Worm (Caenorhabditis elegans) whole organism, L1 larva: ENCODE results near the gene F26F12.3.
A peak's percentile ranks its signal among the peaks of the same experiment; 100 is the strongest.

Source experiments
- C16A3.4 ChIP-seq: fragments of 150-350 bp; optimal IDR thresholded peaks from 2 replicates; lab custom pipeline; 2014; ENCODE audit warnings: missing biosample characterization, missing genetic modification characterization
- Y116A8C.19 ChIP-seq: sonication (generic microtip); optimal IDR thresholded peaks from 2 replicates; lab custom pipeline; 2016; ENCODE audit warnings: missing compliant biosample characterization, missing genetic modification characterization, borderline replicate concordance
- alr-1 ChIP-seq: fragments of 200-800 bp; sonication (Bioruptor generic); optimal IDR thresholded peaks from 2 replicates; lab custom pipeline; 2018; ENCODE audit warnings: borderline replicate concordance, mild to moderate bottlenecking, missing genetic modification characterization, missing compliant biosample characterization
- aly-2 ChIP-seq: fragments of 150-350 bp; optimal IDR thresholded peaks from 2 replicates; lab custom pipeline; 2014; ENCODE audit warnings: missing biosample characterization, missing genetic modification characterization
- blmp-1 ChIP-seq: fragments of 150-350 bp; optimal IDR thresholded peaks from 2 replicates; lab custom pipeline; 2014; ENCODE audit warnings: missing biosample characterization, missing genetic modification characterization
- ceh-63 ChIP-seq: fragments of 200-800 bp; sonication (Bioruptor generic); optimal IDR thresholded peaks from 2 replicates; lab custom pipeline; 2018; ENCODE audit warnings: mild to moderate bottlenecking, missing genetic modification characterization, missing compliant biosample characterization
- ceh-8 ChIP-seq: fragments of 200-800 bp; sonication (Bioruptor generic); optimal IDR thresholded peaks from 2 replicates; lab custom pipeline; 2018; ENCODE audit warnings: mild to moderate bottlenecking, missing genetic modification characterization, moderate library complexity, missing compliant biosample characterization
- dpl-1 ChIP-seq, 3 experiments: fragments of 150-350 bp in 2 of 3; sonication (generic microtip) in 1 of 3; optimal IDR thresholded peaks; 2 replicates each; lab custom pipeline; 2014 to 2017; ENCODE audit warnings: missing biosample characterization in 3 of 3, missing genetic modification characterization in 3 of 3, missing genetic modification reagents in 3 of 3
- dsc-1 ChIP-seq: sonication (generic microtip); optimal IDR thresholded peaks from 2 replicates; lab custom pipeline; 2016; ENCODE audit warnings: mild to moderate bottlenecking, missing genetic modification characterization, missing compliant biosample characterization
- efl-1 ChIP-seq, 4 experiments: fragments of 150-350 bp; optimal IDR thresholded peaks in 3 of 4; peaks in 1 of 4; 1 replicate in 1 of 4; 2 replicates in 3 of 4; lab custom pipeline; 2014; ENCODE audit warnings: missing biosample characterization in 2 of 4, missing genetic modification characterization in 2 of 4, missing genetic modification reagents in 2 of 4
- elt-3 ChIP-seq, 6 experiments: fragments of 150-350 bp in 1 of 6; sonication (generic microtip); optimal IDR thresholded peaks; 2 replicates each; lab custom pipeline; 2017 to 2018; ENCODE audit warnings: missing biosample characterization in 6 of 6, missing genetic modification characterization in 6 of 6, inconsistent platforms in 1 of 6
- ets-5 ChIP-seq: fragments of 200-800 bp; sonication (Bioruptor generic); IDR thresholded peaks from 2 replicates; pipeline ENCODE4 v1.3.6; 2022; ENCODE audit warnings: missing genetic modification characterization, missing compliant biosample characterization
- hpl-2 ChIP-seq: fragments of 150-350 bp; optimal IDR thresholded peaks from 2 replicates; lab custom pipeline; 2014; ENCODE audit warnings: missing biosample characterization, missing genetic modification reagents, missing genetic modification characterization
- irx-1 ChIP-seq: sonication (generic microtip); optimal IDR thresholded peaks from 2 replicates; lab custom pipeline; 2016; ENCODE audit warnings: missing genetic modification characterization, missing compliant biosample characterization
- jun-1 ChIP-seq: fragments of 150-350 bp; optimal IDR thresholded peaks from 2 replicates; lab custom pipeline; 2014; ENCODE audit warnings: missing biosample characterization, missing genetic modification reagents, missing genetic modification characterization
- lin-14 ChIP-seq: fragments of 200-800 bp; sonication (Bioruptor generic); optimal IDR thresholded peaks from 2 replicates; lab custom pipeline; 2018; ENCODE audit warnings: mild to moderate bottlenecking, missing genetic modification characterization, moderate library complexity, missing compliant biosample characterization
- lin-35 ChIP-seq, 2 experiments: fragments of 150-350 bp; optimal IDR thresholded peaks; 2 replicates each; lab custom pipeline; 2014; ENCODE audit warnings: missing biosample characterization in 2 of 2, missing genetic modification characterization in 2 of 2, missing genetic modification reagents in 2 of 2
- lir-3 ChIP-seq: sonication (generic microtip); optimal IDR thresholded peaks from 2 replicates; lab custom pipeline; 2016; ENCODE audit warnings: mild to moderate bottlenecking, missing genetic modification characterization, moderate library complexity, missing compliant biosample characterization; ENCODE audit not compliant: poor library complexity
- mab-9 ChIP-seq: fragments of 200-800 bp; sonication (Bioruptor generic); IDR thresholded peaks from 2 replicates; pipeline ENCODE4 v1.3.6; 2022; ENCODE audit warnings: missing genetic modification reagents, missing genetic modification characterization, missing compliant biosample characterization
- mdl-1 ChIP-seq, 2 experiments: fragments of 150-350 bp; optimal IDR thresholded peaks; 2 replicates each; lab custom pipeline; 2014 to 2017; ENCODE audit warnings: missing biosample characterization in 2 of 2, missing genetic modification characterization in 2 of 2, inconsistent platforms in 1 of 2
- mef-2 ChIP-seq: fragments of 150-350 bp; optimal IDR thresholded peaks from 2 replicates; lab custom pipeline; 2014; ENCODE audit warnings: missing biosample characterization, missing genetic modification characterization
- mep-1 ChIP-seq: fragments of 150-350 bp; optimal IDR thresholded peaks from 2 replicates; lab custom pipeline; 2014; ENCODE audit warnings: missing biosample characterization, missing genetic modification characterization
- nhr-19 ChIP-seq: fragments of 200-800 bp; sonication (Bioruptor generic); conservative IDR thresholded peaks from 2 replicates; pipeline ENCODE4 v1.3.6; 2022; ENCODE audit warnings: missing genetic modification characterization, missing compliant biosample characterization
- nhr-20 ChIP-seq: sonication (generic microtip); optimal IDR thresholded peaks from 2 replicates; lab custom pipeline; 2016; ENCODE audit warnings: mild to moderate bottlenecking, missing genetic modification characterization, missing compliant biosample characterization
- nhr-47 ChIP-seq: sonication (generic microtip); optimal IDR thresholded peaks from 2 replicates; lab custom pipeline; 2016; ENCODE audit warnings: mild to moderate bottlenecking, missing genetic modification characterization, moderate library complexity, missing compliant biosample characterization
- nhr-71 ChIP-seq: sonication (generic microtip); optimal IDR thresholded peaks from 2 replicates; lab custom pipeline; 2016; ENCODE audit warnings: mild to moderate bottlenecking, missing genetic modification characterization, moderate library complexity, missing compliant biosample characterization
- nhr-77 ChIP-seq: fragments of 150-350 bp; optimal IDR thresholded peaks from 2 replicates; lab custom pipeline; 2014; ENCODE audit warnings: missing biosample characterization, missing genetic modification characterization
- nhr-84 ChIP-seq: sonication (generic microtip); optimal IDR thresholded peaks from 2 replicates; lab custom pipeline; 2017; ENCODE audit warnings: missing biosample characterization, missing genetic modification characterization
- nhr-85 ChIP-seq: sonication (generic microtip); peaks from one replicate; lab custom pipeline; 2016; ENCODE audit warnings: missing genetic modification characterization, inconsistent platforms, missing compliant biosample characterization
- nhr-90 ChIP-seq: sonication (generic microtip); optimal IDR thresholded peaks from 2 replicates; lab custom pipeline; 2016; ENCODE audit warnings: mild to moderate bottlenecking, missing genetic modification characterization, missing compliant biosample characterization; ENCODE audit not compliant: poor library complexity
- rnt-1 ChIP-seq: sonication (generic microtip); optimal IDR thresholded peaks from 2 replicates; lab custom pipeline; 2016; ENCODE audit warnings: mild to moderate bottlenecking, missing genetic modification characterization, moderate library complexity, missing compliant biosample characterization
- skn-1 ChIP-seq: fragments of 150-350 bp; optimal IDR thresholded peaks from 2 replicates; lab custom pipeline; 2014; ENCODE audit warnings: missing biosample characterization, missing genetic modification characterization
- snpc-4 ChIP-seq: fragments of 150-350 bp; optimal IDR thresholded peaks from 2 replicates; lab custom pipeline; 2014; ENCODE audit warnings: missing biosample characterization, missing genetic modification characterization
- snu-23 ChIP-seq: sonication (generic microtip); optimal IDR thresholded peaks from 2 replicates; lab custom pipeline; 2016; ENCODE audit warnings: missing genetic modification characterization, missing compliant biosample characterization
- sptf-1 ChIP-seq: fragments of 150-350 bp; optimal IDR thresholded peaks from 2 replicates; lab custom pipeline; 2014; ENCODE audit warnings: missing biosample characterization, missing genetic modification characterization
- tbx-2 ChIP-seq: sonication (generic microtip); optimal IDR thresholded peaks from 2 replicates; lab custom pipeline; 2016; ENCODE audit warnings: missing genetic modification characterization, missing compliant biosample characterization
- tlp-1 ChIP-seq: fragments of 150-350 bp; optimal IDR thresholded peaks from 2 replicates; lab custom pipeline; 2014; ENCODE audit warnings: missing biosample characterization, missing genetic modification characterization
- unc-130 ChIP-seq: fragments of 150-350 bp; optimal IDR thresholded peaks from 2 replicates; lab custom pipeline; 2017; ENCODE audit warnings: missing biosample characterization, missing genetic modification characterization, inconsistent platforms
- unc-86 ChIP-seq: sonication (generic microtip); optimal IDR thresholded peaks from 2 replicates; lab custom pipeline; 2016; ENCODE audit warnings: missing genetic modification characterization, missing compliant biosample characterization

Gene F26F12.3

DNA sequence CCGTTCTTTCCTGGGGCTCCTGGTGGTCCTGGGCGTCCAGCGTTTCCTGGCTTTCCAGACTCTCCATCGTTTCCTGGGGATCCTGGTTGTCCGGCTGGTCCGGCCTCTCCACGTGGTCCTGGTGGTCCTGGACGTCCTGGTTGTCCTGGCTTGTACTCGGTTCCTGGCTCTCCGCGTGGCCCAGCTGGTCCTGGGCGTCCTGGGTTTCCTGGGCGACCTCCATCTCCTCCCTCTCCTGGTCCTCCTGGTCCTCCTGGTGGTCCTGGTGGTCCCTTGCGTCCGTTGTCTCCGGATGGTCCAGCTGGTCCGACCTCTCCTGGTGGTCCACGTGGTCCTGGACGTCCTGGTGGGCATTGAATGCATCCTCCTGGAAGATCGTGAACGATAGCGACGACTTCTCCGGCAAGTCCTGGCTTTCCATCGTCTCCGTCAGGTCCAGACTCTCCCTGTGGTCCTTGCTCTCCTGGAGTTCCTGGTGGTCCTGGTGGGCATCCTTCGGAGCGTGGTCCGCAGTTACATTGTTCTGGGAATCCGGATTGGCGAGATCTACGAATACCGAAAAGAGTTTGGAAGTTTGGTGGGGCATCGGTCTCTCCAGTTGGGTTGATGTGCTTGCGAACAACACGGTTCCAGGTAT lies 9.4 kb downstream of the F26F12.3 start:
- TF ChIP-seq unc-86 (no peak), alr-1 (tag; lab: Kevin White, UChicago) (no peak), unc-130 (tag; lab: Kevin White, UChicago) (no peak), jun-1 (tag; lab: Kevin White, UChicago) (no peak), nhr-77 (tag; lab: Kevin White, UChicago) (no peak), lir-3 (tag; lab: Kevin White, UChicago) (no peak), mep-1 (tag; lab: Kevin White, UChicago) (no peak), nhr-84 (no peak), rnt-1 (no peak), nhr-20 (no peak), sptf-1 (tag; lab: Kevin White, UChicago) (no peak), hpl-2 (GFP tag; lab: Kevin White, UChicago) (no peak), ceh-8 (GFP tag; lab: Kevin White, UChicago) (no peak), mab-9 (no peak), dpl-1 (GFP tag; optimal IDR thresholded peaks at IDR 0.05; lab: Kevin White, UChicago) (no peak)
- TF ChIP-seq, all 84 proteins: peak for 0

- TF ChIP-seq unc-130 (tag; lab: Kevin White, UChicago) (no peak), efl-1 (optimal IDR thresholded peaks at IDR 0.05; lab: Kevin White, UChicago) (no peak), efl-1 (GFP tag; optimal IDR thresholded peaks at IDR 0.05 in 1 of 2; lab: Kevin White, UChicago) (peak in 1 of 2 experiments; percentile 10)
- TF ChIP-seq, all 84 proteins: peak for 1
These were observed 10.1 kb downstream of the F26F12.3 start for ce11 chrV:5835397-5835796.

DNA sequence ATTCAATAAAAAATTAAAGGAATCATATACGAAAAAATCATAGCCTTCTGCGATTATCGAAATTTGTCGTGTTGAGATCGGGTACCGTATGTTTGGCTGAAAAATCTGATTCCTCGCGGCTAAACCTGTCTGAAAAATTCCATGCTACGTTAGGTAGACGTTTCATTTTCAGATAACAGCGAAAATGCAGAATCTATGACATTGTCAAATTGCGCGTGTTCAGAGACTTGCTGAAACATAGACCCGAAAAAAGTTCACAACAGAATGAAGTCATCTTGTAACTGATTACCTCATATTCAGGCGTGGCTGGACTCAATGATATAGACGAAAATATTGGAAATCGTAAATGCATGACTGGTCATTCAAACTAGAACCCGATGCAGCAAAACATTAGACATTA lies 12.0 kb downstream of the F26F12.3 start, which contains the start of gene srh-76:
TSS of gene srh-76 (plus strand) at position 301 of the 400 bp plus-strand sequence.
- no peak for TF ChIP-seq tlp-1
- TF ChIP-seq nhr-71 (tag; lab: Kevin White, UChicago) = no peak
- no peak for TF ChIP-seq aly-2
- no peak for TF ChIP-seq nhr-84
- TF ChIP-seq unc-86 = no peak
- TF ChIP-seq Y116A8C.19 (tag; lab: Kevin White, UChicago) = no peak
- TF ChIP-seq ceh-63 (GFP tag; lab: Kevin White, UChicago) = no peak
- no peak for TF ChIP-seq mef-2 (tag; lab: Kevin White, UChicago)
- no peak for TF ChIP-seq ets-5 (GFP tag; lab: Robert Waterston, UW)

ce11 chrV:5832799-5833198 lies 12.7 kb downstream of the F26F12.3 start:
- TF ChIP-seq snpc-4 (tag; lab: Kevin White, UChicago) = no peak
- peak; percentile 97 for TF ChIP-seq nhr-85 (tag; lab: Kevin White, UChicago)
- no peak for TF ChIP-seq skn-1 (tag; lab: Kevin White, UChicago)
- TF ChIP-seq irx-1 (tag; lab: Kevin White, UChicago) = peak; percentile 14
- TF ChIP-seq blmp-1 (tag; lab: Kevin White, UChicago) = peak; percentile 87
- TF ChIP-seq snu-23 (GFP tag; lab: Kevin White, UChicago) = peak; percentile 66
- TF ChIP-seq tbx-2 (tag; lab: Kevin White, UChicago) = peak; percentile 66
- TF ChIP-seq dsc-1 (tag; lab: Kevin White, UChicago) = no peak
- TF ChIP-seq nhr-47 (tag; lab: Kevin White, UChicago) = peak; percentile 9
- no peak for TF ChIP-seq nhr-84
- no peak for TF ChIP-seq jun-1 (tag; lab: Kevin White, UChicago)
- peak in 1 of 3 experiments; percentile 10 for TF ChIP-seq dpl-1 (GFP tag; optimal IDR thresholded peaks at IDR 0.05; lab: Kevin White, UChicago)
- TF ChIP-seq nhr-71 (tag; lab: Kevin White, UChicago) = peak; percentile 81
- peak; percentile 89 for TF ChIP-seq nhr-20
- TF ChIP-seq lin-35 (GFP tag; optimal IDR thresholded peaks at IDR 0.05; lab: Kevin White, UChicago) = peak in 1 of 2 experiments; percentile 44
- no peak for TF ChIP-seq unc-86
- peak in 3 of 6 experiments; percentile 7 to 85 (median 13) for TF ChIP-seq elt-3 (tag; optimal IDR thresholded peaks at IDR 0.05; lab: Kevin White, UChicago)
- peak; percentile 57 for TF ChIP-seq nhr-19 (GFP tag; lab: Robert Waterston, UW)
- peak in 1 of 2 experiments; percentile 45 for TF ChIP-seq mdl-1 (tag; optimal IDR thresholded peaks at IDR 0.05; lab: Kevin White, UChicago)
- TF ChIP-seq lin-14 (GFP tag; lab: Kevin White, UChicago) = peak; percentile 84
- TF ChIP-seq C16A3.4 (tag; lab: Kevin White, UChicago) = peak; percentile 10
- peak; percentile 54 for TF ChIP-seq nhr-90
- no peak for TF ChIP-seq mef-2 (tag; lab: Kevin White, UChicago)
- TF ChIP-seq, all 84 proteins: peak for 16
